Worm (Caenorhabditis elegans): ENCODE measurements around the gene fubl-1.

DNA sequence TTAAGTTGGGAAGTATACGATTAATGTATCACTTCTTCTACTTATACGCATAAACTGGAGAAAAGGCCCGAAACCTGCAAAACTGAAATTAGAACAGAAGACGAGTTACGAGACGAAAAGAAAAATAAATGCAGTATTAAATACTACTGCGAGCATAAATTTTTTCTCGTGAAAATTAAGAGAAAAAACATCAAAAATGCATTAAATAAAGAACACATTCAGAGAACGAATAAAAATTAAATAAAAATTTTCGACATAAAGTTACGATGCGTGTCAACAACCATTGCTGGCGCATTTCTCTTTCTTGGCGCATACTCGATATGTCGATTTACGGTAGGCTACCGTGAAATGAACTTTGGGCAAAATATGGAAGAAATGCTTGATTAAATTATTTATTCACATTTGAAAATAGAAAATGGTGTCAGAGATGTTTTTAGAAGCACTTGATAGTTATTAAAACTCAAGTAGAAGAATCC, 33.8 kb downstream of the fubl-1 start, which contains the start of the genes ZK856.19 and ZK856.11:
- no peak for TF ChIP-seq fkh-10 (GFP tag; optimal IDR thresholded peaks at IDR 0.05)
- no peak for TF ChIP-seq nhr-237 (tag; optimal IDR thresholded peaks at IDR 0.05)
- peak; percentile 54 for TF ChIP-seq unc-86 (tag; optimal IDR thresholded peaks at IDR 0.05)
